Worm (Caenorhabditis elegans) whole organism, midembryonic: ENCODE results near the gene H23N18.5.
"Not testable (repeated sequence)": the region's sequence is repeated elsewhere in the genome, so short reads cannot be mapped to it uniquely, and the experiment has no call there.

Experiments
- T22C8.4 ChIP-seq: fragments of 200-800 bp; sonication (Bioruptor generic); IDR thresholded peaks from 2 replicates; pipeline ENCODE4 v1.3.6; 2022; ENCODE audit warnings: missing genetic modification characterization, missing compliant biosample characterization
- cog-1 ChIP-seq: sonication (generic microtip); optimal IDR thresholded peaks from 2 replicates; lab custom pipeline; 2016; ENCODE audit warnings: missing genetic modification characterization, missing compliant biosample characterization
- flt-1 ChIP-seq: fragments of 200-800 bp; sonication (Bioruptor generic); IDR thresholded peaks from 2 replicates; pipeline ENCODE4 v1.3.6; 2022; ENCODE audit warnings: missing genetic modification characterization, missing compliant biosample characterization
- klf-2 ChIP-seq: fragments of 200-800 bp; sonication (Bioruptor generic); conservative IDR thresholded peaks from 2 replicates; pipeline ENCODE4 v1.3.6; 2022; ENCODE audit warnings: missing genetic modification reagents, missing genetic modification characterization, missing compliant biosample characterization
- med-1 ChIP-seq: sonication (generic microtip); optimal IDR thresholded peaks from 2 replicates; lab custom pipeline; 2017; ENCODE audit warnings: missing genetic modification characterization, mild to moderate bottlenecking, missing compliant biosample characterization, antibody characterized with exemption, missing genetic modification reagents; ENCODE audit not compliant: insufficient read depth
- ref-1 ChIP-seq: fragments of 200-800 bp; sonication (Bioruptor generic); conservative IDR thresholded peaks from 2 replicates; pipeline ENCODE4 v1.3.6; 2022; ENCODE audit warnings: missing genetic modification reagents, missing genetic modification characterization, missing compliant biosample characterization
- tab-1 ChIP-seq: fragments of 200-800 bp; sonication (Bioruptor generic); IDR thresholded peaks from 2 replicates; pipeline ENCODE4 v1.3.6; 2022; ENCODE audit warnings: missing genetic modification characterization, missing compliant biosample characterization
- ztf-23 ChIP-seq: fragments of 200-800 bp; sonication (Bioruptor generic); IDR thresholded peaks from 2 replicates; pipeline ENCODE4 v1.3.6; 2022; ENCODE audit warnings: missing genetic modification reagents, missing genetic modification characterization, missing compliant biosample characterization
- ztf-29 ChIP-seq: fragments of 200-800 bp; sonication (Bioruptor generic); IDR thresholded peaks from 2 replicates; pipeline ENCODE4 v1.3.6; 2022; ENCODE audit warnings: missing genetic modification reagents, missing genetic modification characterization, missing compliant biosample characterization

H23N18.5 gene

ce11 chrV:4913853-4914252, 1.7 kb upstream of the H23N18.5 start:
- no peak for TF ChIP-seq ref-1
- no peak for TF ChIP-seq flt-1 (GFP tag; lab: Robert Waterston, UW)
- no peak for TF ChIP-seq med-1 (GFP tag; lab: Kevin White, UChicago)

- TF ChIP-seq T22C8.4 (GFP tag; lab: Robert Waterston, UW) (no peak), ztf-29 (GFP tag; lab: Robert Waterston, UW) (no peak), ztf-23 (no peak), ref-1 (no peak), med-1 (GFP tag; lab: Kevin White, UChicago) (no peak), tab-1 (GFP tag; lab: Robert Waterston, UW) (no peak), klf-2 (no peak), flt-1 (GFP tag; lab: Robert Waterston, UW) (no peak), cog-1 (tag; lab: Kevin White, UChicago) (no peak)
These were observed 3.6 kb downstream of the H23N18.5 start, which contains the start of gene ugt-13 for ce11 chrV:4908591-4908990. ugt-13 (plus strand) TSS chrV:4908884.

ce11 chrV:4905953-4906352, 6.2 kb downstream of the H23N18.5 start, which contains the start of gene ugt-14:
ugt-14 (plus strand) TSS chrV:4906253.
- TF ChIP-seq flt-1 (GFP tag; lab: Robert Waterston, UW): no peak
- TF ChIP-seq med-1 (GFP tag; lab: Kevin White, UChicago): no peak
- no peak for TF ChIP-seq T22C8.4 (GFP tag; lab: Robert Waterston, UW)
- no peak for TF ChIP-seq ztf-29 (GFP tag; lab: Robert Waterston, UW)
- TF ChIP-seq tab-1 (GFP tag; lab: Robert Waterston, UW): no peak
- no peak for TF ChIP-seq ref-1
- no peak for TF ChIP-seq ztf-23

ce11 chrV:4903696-4904095, 8.5 kb downstream of the H23N18.5 start, which contains the start of gene ugt-8:
ugt-8 (plus strand) TSS chrV:4903930.
- TF ChIP-seq flt-1 (GFP tag; lab: Robert Waterston, UW) (no peak), tab-1 (GFP tag; lab: Robert Waterston, UW) (no peak), klf-2 (no peak), ref-1 (no peak)

- TF ChIP-seq T22C8.4 (GFP tag; lab: Robert Waterston, UW): no peak
- TF ChIP-seq klf-2: no peak
- no peak for TF ChIP-seq ztf-29 (GFP tag; lab: Robert Waterston, UW)
- no peak for TF ChIP-seq ztf-23
These were observed 11.1 kb downstream of the H23N18.5 start, which contains the start of gene ugt-67 for ce11 chrV:4901074-4901473. ugt-67 (plus strand) TSS chrV:4901374.

- not testable (repeated sequence) for TF ChIP-seq cog-1 (tag; lab: Kevin White, UChicago); flt-1 (GFP tag; lab: Robert Waterston, UW); klf-2
These were observed 12.2 kb downstream of the H23N18.5 start, which contains the start of gene ugt-10 for ce11 chrV:4900020-4900419. ugt-10 (minus strand) TSS chrV:4900120.

ce11 chrV:4895744-4896143, 16.4 kb downstream of the H23N18.5 start, which contains the start of gene ugt-9:
ugt-9 (plus strand) TSS chrV:4896048.
- TF ChIP-seq klf-2 (no peak), med-1 (GFP tag; lab: Kevin White, UChicago) (no peak), cog-1 (tag; lab: Kevin White, UChicago) (no peak), flt-1 (GFP tag; lab: Robert Waterston, UW) (no peak), T22C8.4 (GFP tag; lab: Robert Waterston, UW) (no peak), ref-1 (no peak), ztf-29 (GFP tag; lab: Robert Waterston, UW) (no peak), ztf-23 (no peak), tab-1 (GFP tag; lab: Robert Waterston, UW) (no peak)

ce11 chrV:4894971-4895370, 17.2 kb downstream of the H23N18.5 start, which contains the start of gene ugt-11:
ugt-11 (minus strand) TSS chrV:4895071.
- no peak for TF ChIP-seq T22C8.4 (GFP tag; lab: Robert Waterston, UW)
- TF ChIP-seq ref-1: no peak
- TF ChIP-seq ztf-23: no peak
- TF ChIP-seq flt-1 (GFP tag; lab: Robert Waterston, UW): no peak
- TF ChIP-seq klf-2: no peak
- no peak for TF ChIP-seq ztf-29 (GFP tag; lab: Robert Waterston, UW)
- TF ChIP-seq cog-1 (tag; lab: Kevin White, UChicago): no peak
- TF ChIP-seq med-1 (GFP tag; lab: Kevin White, UChicago): no peak
- TF ChIP-seq tab-1 (GFP tag; lab: Robert Waterston, UW): no peak

ce11 chrV:4891305-4891704, 20.9 kb downstream of the H23N18.5 start:
- TF ChIP-seq flt-1 (GFP tag; lab: Robert Waterston, UW) (no peak), tab-1 (GFP tag; lab: Robert Waterston, UW) (no peak), cog-1 (tag; lab: Kevin White, UChicago) (no peak), ref-1 (no peak), T22C8.4 (GFP tag; lab: Robert Waterston, UW) (no peak), ztf-29 (GFP tag; lab: Robert Waterston, UW) (no peak), ztf-23 (no peak), klf-2 (no peak), med-1 (GFP tag; lab: Kevin White, UChicago) (no peak)

ce11 chrV:4890781-4891180, 21.4 kb downstream of the H23N18.5 start:
- TF ChIP-seq tab-1 (GFP tag; lab: Robert Waterston, UW): 0 out of 2 replicates have a peak, but pooled peaks have one; percentile 39
- TF ChIP-seq flt-1 (GFP tag; lab: Robert Waterston, UW): no peak

ce11 chrV:4889976-4890479, 22.2 kb downstream of the H23N18.5 start, which contains the start of gene T19H12.2:
T19H12.2 (plus strand) TSS chrV:4890429.
- no peak for TF ChIP-seq T22C8.4 (GFP tag; lab: Robert Waterston, UW)
- TF ChIP-seq ztf-23: no peak
- TF ChIP-seq ztf-29 (GFP tag; lab: Robert Waterston, UW): no peak
- TF ChIP-seq klf-2: no peak
- no peak for TF ChIP-seq med-1 (GFP tag; lab: Kevin White, UChicago)
- no peak for TF ChIP-seq flt-1 (GFP tag; lab: Robert Waterston, UW)
- TF ChIP-seq cog-1 (tag; lab: Kevin White, UChicago): no peak
- no peak for TF ChIP-seq ref-1
- no peak for TF ChIP-seq tab-1 (GFP tag; lab: Robert Waterston, UW)
